Worm (Caenorhabditis elegans): Measurements from ENCODE around the gene B0304.2.

B0304.2 gene

DNA sequence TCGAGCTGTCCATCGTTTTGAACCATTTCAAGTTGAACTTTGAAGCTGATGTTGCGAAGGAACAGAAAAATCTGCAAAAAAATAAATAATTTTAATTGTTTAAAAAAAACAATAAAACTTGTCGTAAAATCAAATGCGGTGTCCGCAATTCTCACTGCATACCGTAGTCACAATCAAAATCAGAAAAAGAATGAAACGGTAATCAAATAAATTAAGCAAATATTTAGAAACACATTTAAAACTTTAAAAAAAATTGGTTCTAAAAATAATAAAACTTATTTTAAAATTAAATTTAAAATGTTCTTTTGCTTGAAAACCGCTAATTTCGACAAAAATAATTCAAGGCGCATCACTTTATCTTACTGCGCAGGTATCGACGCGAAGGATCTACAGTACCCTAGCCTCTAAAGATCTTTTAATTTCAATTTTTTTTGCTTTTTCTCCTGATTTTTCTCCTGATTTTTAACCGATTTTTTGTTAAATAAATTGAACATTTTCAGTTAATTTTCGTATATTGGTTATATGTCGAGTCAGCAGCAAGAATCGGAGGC is at the start of gene B0304.2, which contains the start of gene B0304.4:
B0304.2 (plus strand) TSS at position 501 of the 551 bp plus-strand sequence.
B0304.4 (minus strand) TSS at position 101 of the 551 bp plus-strand sequence.
- TF ChIP-seq hmg-4 (GFP tag; optimal IDR thresholded peaks at IDR 0.05), result no peak
- no peak for TF ChIP-seq ets-7 (tag; optimal IDR thresholded peaks at IDR 0.05)
- TF ChIP-seq hmbx-1 (tag; optimal IDR thresholded peaks at IDR 0.05), result no peak
- TF ChIP-seq flt-1 (GFP tag; IDR thresholded peaks at IDR 0.05), result no peak
- no peak for TF ChIP-seq tbx-11 (GFP tag; IDR thresholded peaks at IDR 0.05)
- TF ChIP-seq hnd-1 (tag; optimal IDR thresholded peaks at IDR 0.05), result no peak
- no peak for TF ChIP-seq tbx-37 (GFP tag; conservative IDR thresholded peaks at IDR 0.05)
- TF ChIP-seq ama-1 (optimal IDR thresholded peaks at IDR 0.05), result no peak
- no peak for TF ChIP-seq F13C5.2 (tag; optimal IDR thresholded peaks at IDR 0.05)
- no peak for TF ChIP-seq B0310.2 (tag; optimal IDR thresholded peaks at IDR 0.05)
- TF ChIP-seq sea-1 (GFP tag; conservative IDR thresholded peaks at IDR 0.05), result no peak
- no peak for TF ChIP-seq tra-4 (tag; optimal IDR thresholded peaks at IDR 0.05)
- TF ChIP-seq aly-1 (tag; optimal IDR thresholded peaks at IDR 0.05), result no peak
- TF ChIP-seq ceh-13 (GFP tag; optimal IDR thresholded peaks at IDR 0.05), result no peak
- TF ChIP-seq ceh-36 (tag; optimal IDR thresholded peaks at IDR 0.05), result no peak
- no peak for TF ChIP-seq pes-1 (GFP tag; IDR thresholded peaks at IDR 0.05)
- no peak for TF ChIP-seq scrt-1 (GFP tag; IDR thresholded peaks at IDR 0.05)

DNA sequence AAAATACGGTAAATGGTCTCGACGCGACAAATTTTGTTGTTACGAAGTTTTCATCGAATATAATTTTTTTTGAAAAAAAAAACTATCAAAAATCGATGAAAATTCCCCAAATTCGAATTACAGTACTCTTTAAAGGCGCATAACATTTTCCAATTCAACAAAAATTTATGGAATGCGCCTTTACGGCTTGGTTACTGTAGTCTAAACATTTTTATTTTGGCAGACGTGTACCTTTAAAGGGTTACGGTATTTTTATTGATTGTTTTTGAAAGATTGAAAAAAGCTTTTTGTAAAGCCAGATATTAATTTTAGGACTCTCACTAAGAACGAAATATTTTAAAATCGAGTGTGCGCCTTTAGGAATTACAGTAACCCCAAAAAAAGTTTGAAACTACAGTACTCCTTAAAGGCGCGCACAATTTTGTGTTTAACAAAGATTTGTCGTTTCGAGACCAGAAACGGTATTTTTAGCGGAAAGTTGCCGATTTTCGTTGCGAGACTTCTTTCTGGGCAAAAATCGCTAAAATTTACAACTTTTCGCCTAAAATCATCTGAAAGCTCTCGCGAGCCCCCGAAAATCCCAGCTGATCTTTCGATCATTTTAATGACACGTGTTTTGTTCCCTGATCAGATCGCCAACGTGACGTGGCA is 49.3 kb upstream of the B0304.2 start:
- TF ChIP-seq aly-1 (tag; optimal IDR thresholded peaks at IDR 0.05), result no peak
- no peak for TF ChIP-seq pes-1 (GFP tag; IDR thresholded peaks at IDR 0.05)
- no peak for TF ChIP-seq hmbx-1 (tag; optimal IDR thresholded peaks at IDR 0.05)
- TF ChIP-seq scrt-1 (GFP tag; IDR thresholded peaks at IDR 0.05), result no peak
- no peak for TF ChIP-seq ama-1 (optimal IDR thresholded peaks at IDR 0.05)
- TF ChIP-seq sea-1 (GFP tag; conservative IDR thresholded peaks at IDR 0.05), result no peak
- no peak for TF ChIP-seq flt-1 (GFP tag; IDR thresholded peaks at IDR 0.05)
- TF ChIP-seq B0310.2 (tag; optimal IDR thresholded peaks at IDR 0.05), result no peak
- TF ChIP-seq tbx-11 (GFP tag; IDR thresholded peaks at IDR 0.05), result no peak
- no peak for TF ChIP-seq F13C5.2 (tag; optimal IDR thresholded peaks at IDR 0.05)
- TF ChIP-seq hnd-1 (tag; optimal IDR thresholded peaks at IDR 0.05), result no peak
- TF ChIP-seq hmg-4 (GFP tag; optimal IDR thresholded peaks at IDR 0.05), result no peak
- TF ChIP-seq ets-7 (tag; optimal IDR thresholded peaks at IDR 0.05), result no peak
- no peak for TF ChIP-seq ceh-36 (tag; optimal IDR thresholded peaks at IDR 0.05)
- TF ChIP-seq ceh-13 (GFP tag; optimal IDR thresholded peaks at IDR 0.05), result no peak
- TF ChIP-seq tbx-37 (GFP tag; conservative IDR thresholded peaks at IDR 0.05), result no peak
- TF ChIP-seq tra-4 (tag; optimal IDR thresholded peaks at IDR 0.05), result no peak

DNA sequence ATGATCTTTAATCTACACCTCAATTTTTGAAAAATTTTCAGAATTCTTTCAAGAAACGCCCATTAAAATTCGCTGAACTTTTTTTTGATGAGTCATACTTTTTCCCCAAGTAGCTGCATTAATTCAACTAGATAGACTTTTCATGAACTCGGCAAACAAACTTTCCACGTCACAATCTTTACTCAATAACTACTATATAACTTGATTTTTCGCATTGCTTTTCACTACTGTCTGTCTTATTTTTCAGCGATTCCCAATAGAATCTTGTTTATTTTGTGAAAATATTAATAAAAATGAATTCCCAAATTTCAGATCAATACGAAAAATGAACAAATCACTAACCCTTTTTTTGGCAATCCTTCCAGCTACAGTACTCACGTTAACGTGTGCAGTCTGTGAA is 45.1 kb upstream of the B0304.2 start, which contains the start of gene T05C1.1:
T05C1.1 (plus strand) TSS at position 301 of the 400 bp plus-strand sequence.
- no peak for TF ChIP-seq ceh-36 (tag; optimal IDR thresholded peaks at IDR 0.05)
- TF ChIP-seq tbx-11 (GFP tag; IDR thresholded peaks at IDR 0.05), result no peak
- TF ChIP-seq flt-1 (GFP tag; IDR thresholded peaks at IDR 0.05), result no peak
- no peak for TF ChIP-seq scrt-1 (GFP tag; IDR thresholded peaks at IDR 0.05)
- no peak for TF ChIP-seq aly-1 (tag; optimal IDR thresholded peaks at IDR 0.05)
- TF ChIP-seq ceh-13 (GFP tag; optimal IDR thresholded peaks at IDR 0.05), result no peak
- TF ChIP-seq sea-1 (GFP tag; conservative IDR thresholded peaks at IDR 0.05), result no peak
- no peak for TF ChIP-seq tbx-37 (GFP tag; conservative IDR thresholded peaks at IDR 0.05)
- TF ChIP-seq hmg-4 (GFP tag; optimal IDR thresholded peaks at IDR 0.05), result no peak
- TF ChIP-seq ama-1 (optimal IDR thresholded peaks at IDR 0.05), result no peak
- no peak for TF ChIP-seq hnd-1 (tag; optimal IDR thresholded peaks at IDR 0.05)
- no peak for TF ChIP-seq F13C5.2 (tag; optimal IDR thresholded peaks at IDR 0.05)
- TF ChIP-seq pes-1 (GFP tag; IDR thresholded peaks at IDR 0.05), result no peak
- TF ChIP-seq hmbx-1 (tag; optimal IDR thresholded peaks at IDR 0.05), result no peak
- no peak for TF ChIP-seq ets-7 (tag; optimal IDR thresholded peaks at IDR 0.05)
- TF ChIP-seq B0310.2 (tag; optimal IDR thresholded peaks at IDR 0.05), result no peak
- TF ChIP-seq tra-4 (tag; optimal IDR thresholded peaks at IDR 0.05), result no peak

DNA sequence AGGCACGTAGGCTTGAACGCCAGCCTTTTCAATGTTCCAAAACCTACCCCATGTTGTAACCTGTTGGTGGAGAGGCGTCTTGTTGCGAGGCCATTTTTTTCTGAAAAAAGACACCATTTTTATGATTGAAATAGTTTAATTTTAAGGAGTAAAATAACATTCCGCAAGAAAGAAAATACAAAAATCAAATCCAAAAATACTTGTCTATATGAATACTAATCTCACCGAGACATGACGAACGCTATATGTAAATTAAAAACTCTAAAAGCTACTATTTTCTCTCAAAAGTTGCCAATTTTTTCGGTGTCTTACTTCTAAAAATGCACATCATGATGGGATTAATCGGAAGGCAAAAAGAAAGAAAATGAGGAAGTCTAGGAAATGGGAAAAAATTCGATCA is 41.4 kb upstream of the B0304.2 start, which contains the start of gene T05C1.2:
T05C1.2 (minus strand) TSS at position 101 of the 400 bp plus-strand sequence.
- no peak for TF ChIP-seq ceh-36 (tag; optimal IDR thresholded peaks at IDR 0.05)
- TF ChIP-seq ceh-13 (GFP tag; optimal IDR thresholded peaks at IDR 0.05), result no peak

DNA sequence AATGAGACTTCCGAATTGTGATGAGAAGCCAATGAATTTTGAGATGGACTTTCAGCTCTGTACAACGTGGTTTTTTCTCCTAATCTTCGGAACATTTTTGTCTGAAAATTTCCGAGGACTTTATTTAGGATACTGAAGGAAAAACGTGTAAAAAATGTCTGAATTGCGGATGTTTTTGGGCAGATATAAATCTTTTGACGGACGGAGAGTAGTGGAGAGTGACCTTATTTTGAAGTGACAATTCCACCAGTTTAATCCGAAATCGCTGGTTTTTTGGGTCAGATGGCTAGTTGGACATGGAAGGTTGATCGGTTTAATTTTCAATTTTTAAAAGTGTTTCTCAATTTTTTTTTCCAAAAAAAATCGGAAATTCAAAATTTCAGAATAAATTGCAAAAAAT is 34.1 kb upstream of the B0304.2 start, which contains the start of gene T05C1.3:
T05C1.3 (minus strand) TSS at position 101 of the 400 bp plus-strand sequence.
- TF ChIP-seq hmbx-1 (tag; optimal IDR thresholded peaks at IDR 0.05) (no peak), hmg-4 (GFP tag; optimal IDR thresholded peaks at IDR 0.05) (no peak), tbx-11 (GFP tag; IDR thresholded peaks at IDR 0.05) (no peak), scrt-1 (GFP tag; IDR thresholded peaks at IDR 0.05) (no peak), ama-1 (optimal IDR thresholded peaks at IDR 0.05) (no peak), flt-1 (GFP tag; IDR thresholded peaks at IDR 0.05) (no peak), F13C5.2 (tag; optimal IDR thresholded peaks at IDR 0.05) (no peak), B0310.2 (tag; optimal IDR thresholded peaks at IDR 0.05) (no peak), hnd-1 (tag; optimal IDR thresholded peaks at IDR 0.05) (no peak), aly-1 (tag; optimal IDR thresholded peaks at IDR 0.05) (no peak)

DNA sequence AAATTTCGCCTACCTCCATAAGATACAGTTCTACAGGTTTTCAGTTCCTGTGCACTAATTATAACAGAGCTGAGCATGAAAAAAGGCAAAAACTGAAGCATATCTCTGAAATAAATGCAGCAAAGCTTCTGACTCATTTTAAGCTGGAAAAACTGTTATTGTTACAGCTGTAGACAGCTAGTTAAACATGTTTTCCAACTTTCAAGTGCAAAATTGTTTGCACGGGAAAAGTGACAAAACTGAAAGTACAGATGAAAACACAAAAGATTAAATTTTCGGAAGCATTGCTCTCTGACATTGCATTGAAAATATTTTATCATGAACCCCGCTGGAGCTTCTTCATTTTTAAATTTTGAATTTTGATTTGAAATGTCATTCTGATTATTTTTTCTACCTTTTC is 32.7 kb upstream of the B0304.2 start, which contains the start of gene T05C1.5:
T05C1.5 (minus strand) TSS at position 101 of the 400 bp plus-strand sequence.
- TF ChIP-seq ceh-13 (GFP tag; optimal IDR thresholded peaks at IDR 0.05) (no peak), hnd-1 (tag; optimal IDR thresholded peaks at IDR 0.05) (no peak), F13C5.2 (tag; optimal IDR thresholded peaks at IDR 0.05) (no peak), hmbx-1 (tag; optimal IDR thresholded peaks at IDR 0.05) (no peak), ama-1 (optimal IDR thresholded peaks at IDR 0.05) (no peak), tbx-11 (GFP tag; IDR thresholded peaks at IDR 0.05) (no peak), hmg-4 (GFP tag; optimal IDR thresholded peaks at IDR 0.05) (no peak), tbx-37 (GFP tag; conservative IDR thresholded peaks at IDR 0.05) (no peak), B0310.2 (tag; optimal IDR thresholded peaks at IDR 0.05) (no peak), pes-1 (GFP tag; IDR thresholded peaks at IDR 0.05) (no peak), ceh-36 (tag; optimal IDR thresholded peaks at IDR 0.05) (no peak), scrt-1 (GFP tag; IDR thresholded peaks at IDR 0.05) (no peak), tra-4 (tag; optimal IDR thresholded peaks at IDR 0.05) (no peak)

DNA sequence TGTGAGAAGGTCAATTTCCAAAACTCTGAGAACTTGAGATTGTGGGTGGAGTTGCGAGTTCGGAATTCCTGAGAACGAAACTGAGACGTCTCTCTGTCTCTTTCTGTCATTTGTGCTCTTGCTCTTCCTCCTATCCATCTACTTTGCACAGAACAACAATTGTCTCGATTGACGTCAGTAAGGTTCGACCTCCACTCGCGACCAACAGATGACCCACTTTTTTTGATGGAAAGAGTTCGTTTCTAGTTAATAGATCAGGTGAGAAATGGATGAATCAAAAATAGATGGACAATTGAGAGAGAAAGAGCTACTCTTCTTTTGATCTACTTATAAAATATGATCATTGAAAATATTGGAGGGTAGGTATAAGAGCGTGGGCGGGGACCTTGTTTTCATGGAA is 28.9 kb upstream of the B0304.2 start:
- TF ChIP-seq F13C5.2 (tag; optimal IDR thresholded peaks at IDR 0.05) (no peak), tbx-11 (GFP tag; IDR thresholded peaks at IDR 0.05) (no peak), ama-1 (optimal IDR thresholded peaks at IDR 0.05) (no peak), B0310.2 (tag; optimal IDR thresholded peaks at IDR 0.05) (no peak), ceh-36 (tag; optimal IDR thresholded peaks at IDR 0.05) (no peak), hmbx-1 (tag; optimal IDR thresholded peaks at IDR 0.05) (no peak), pes-1 (GFP tag; IDR thresholded peaks at IDR 0.05) (no peak), hmg-4 (GFP tag; optimal IDR thresholded peaks at IDR 0.05) (no peak), tra-4 (tag; optimal IDR thresholded peaks at IDR 0.05) (no peak)
